Fruit fly (Drosophila melanogaster) S2 (cell line): ENCODE measurements around the gene path.

ENCODE experiments used
- CG8478 ChIP-seq: fragments of >200 bp; optimal IDR thresholded peaks from 2 replicates; lab custom pipeline; 2018
- CTCF ChIP-seq, 2 experiments: fragments of >200 bp; optimal IDR thresholded peaks; 2 replicates each; lab custom pipeline; 2018

DNA sequence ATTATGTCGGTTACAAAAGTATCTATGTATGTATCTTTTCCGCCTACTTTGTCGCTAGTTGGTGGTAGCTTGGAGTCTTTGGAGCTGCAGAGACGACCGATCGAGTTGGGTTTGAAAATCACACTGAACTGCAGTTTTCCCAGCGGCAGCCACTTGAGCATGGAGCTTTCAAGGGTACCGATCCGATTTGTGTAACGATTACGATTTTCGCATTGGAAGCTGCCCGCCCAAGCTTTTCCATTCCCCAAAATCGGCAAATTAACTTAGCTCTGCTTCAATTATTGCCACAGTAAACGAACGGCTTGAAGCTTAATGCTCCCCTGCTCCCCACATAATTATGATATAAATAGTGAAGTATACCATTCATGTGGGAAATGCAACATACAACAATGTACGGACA, 16.0 kb downstream of the path start, which contains the start of gene CG32036:
- TF ChIP-seq CTCF (optimal IDR thresholded peaks at IDR 0.05; lab: Kevin White, UChicago) (no peak), CG8478 (no peak)
